Worm (Caenorhabditis elegans): Measurements from ENCODE around the gene T27E4.7.
A peak's percentile ranks its signal among the peaks of the same experiment; 100 is the strongest.

T27E4.7 gene

ce11 chrV:9063134-9063533 is 13.0 kb downstream of the T27E4.7 start:
- no peak for TF ChIP-seq ztf-4 (tag; optimal IDR thresholded peaks at IDR 0.05)
- TF ChIP-seq R02D3.7 (tag; optimal IDR thresholded peaks at IDR 0.05) = no peak
- TF ChIP-seq ceh-82 (tag; optimal IDR thresholded peaks at IDR 0.05) = no peak
- TF ChIP-seq elt-2 (tag; optimal IDR thresholded peaks at IDR 0.05) = no peak
- no peak for TF ChIP-seq nhr-11 (tag; optimal IDR thresholded peaks at IDR 0.05)
- TF ChIP-seq nhr-23 (tag; optimal IDR thresholded peaks at IDR 0.05) = peak; percentile 32
- no peak for TF ChIP-seq jun-1 (tag; optimal IDR thresholded peaks at IDR 0.05)

- TF ChIP-seq ceh-16 (tag; optimal IDR thresholded peaks at IDR 0.05) (no peak), mml-1 (tag; optimal IDR thresholded peaks at IDR 0.05) (no peak), ztf-4 (tag; optimal IDR thresholded peaks at IDR 0.05) (no peak), snpc-4 (tag; optimal IDR thresholded peaks at IDR 0.05) (no peak), R02D3.7 (tag; optimal IDR thresholded peaks at IDR 0.05) (no peak), ZK546.5 (tag; optimal IDR thresholded peaks at IDR 0.05) (no peak), fos-1 (tag; optimal IDR thresholded peaks at IDR 0.05) (no peak), nfya-1 (tag; optimal IDR thresholded peaks at IDR 0.05; ENCODE audit: insufficient read depth) (no peak)
These were observed 13.8 kb downstream of the T27E4.7 start, which contains the start of gene C25E10.12 for ce11 chrV:9062341-9062740. C25E10.12 (minus strand) TSS chrV:9062441.

ce11 chrV:9059468-9059867 is 16.7 kb downstream of the T27E4.7 start, which contains the start of the genes C25E10.16 and C25E10.13:
C25E10.16 (minus strand) TSS chrV:9059568.
C25E10.13 (plus strand) TSS chrV:9059723.
- TF ChIP-seq nhr-237 (tag; optimal IDR thresholded peaks at IDR 0.05) = no peak
- TF ChIP-seq mdl-1 (tag; optimal IDR thresholded peaks at IDR 0.05) = no peak
- TF ChIP-seq nhr-23 (tag; optimal IDR thresholded peaks at IDR 0.05) = no peak
- no peak for TF ChIP-seq ceh-82 (tag; optimal IDR thresholded peaks at IDR 0.05)
- no peak for TF ChIP-seq sea-2 (GFP tag; optimal IDR thresholded peaks at IDR 0.05)
- TF ChIP-seq ama-1 (optimal IDR thresholded peaks at IDR 0.05) = no peak

- TF ChIP-seq egl-5 (tag; optimal IDR thresholded peaks at IDR 0.05) = no peak
- TF ChIP-seq lin-15B (tag; optimal IDR thresholded peaks at IDR 0.05) = no peak
- TF ChIP-seq mdl-1 (tag; optimal IDR thresholded peaks at IDR 0.05) = no peak
- TF ChIP-seq nhr-25 (tag; optimal IDR thresholded peaks at IDR 0.05) = no peak
- no peak for TF ChIP-seq elt-1 (tag; optimal IDR thresholded peaks at IDR 0.05)
- TF ChIP-seq nhr-67 (tag; optimal IDR thresholded peaks at IDR 0.05) = no peak
- TF ChIP-seq ZK546.5 (tag; optimal IDR thresholded peaks at IDR 0.05) = no peak
- TF ChIP-seq eor-1 (tag; optimal IDR thresholded peaks at IDR 0.05) = no peak
- TF ChIP-seq nhr-11 (tag; optimal IDR thresholded peaks at IDR 0.05) = no peak
- no peak for TF ChIP-seq fkh-10 (GFP tag; optimal IDR thresholded peaks at IDR 0.05)
- TF ChIP-seq nhr-23 (tag; optimal IDR thresholded peaks at IDR 0.05) = no peak
- no peak for TF ChIP-seq pha-4 (tag; optimal IDR thresholded peaks at IDR 0.05)
- TF ChIP-seq pqm-1 (tag; optimal IDR thresholded peaks at IDR 0.05) = no peak
These were observed 17.5 kb downstream of the T27E4.7 start, which contains the start of gene C25E10.11 for ce11 chrV:9058627-9059026. C25E10.11 (minus strand) TSS chrV:9058727.

ce11 chrV:9056253-9056652 is 19.9 kb downstream of the T27E4.7 start, which contains the start of gene C25E10.10:
C25E10.10 (minus strand) TSS chrV:9056353.
- TF ChIP-seq ama-1 (optimal IDR thresholded peaks at IDR 0.05) = no peak
- TF ChIP-seq nhr-28 (tag; optimal IDR thresholded peaks at IDR 0.05) = no peak
- TF ChIP-seq ceh-82 (tag; optimal IDR thresholded peaks at IDR 0.05) = no peak
- no peak for TF ChIP-seq nhr-237 (tag; optimal IDR thresholded peaks at IDR 0.05)

- no peak for TF ChIP-seq pha-4 (tag; optimal IDR thresholded peaks at IDR 0.05)
- TF ChIP-seq nhr-11 (tag; optimal IDR thresholded peaks at IDR 0.05) = peak; percentile 47
These were observed 20.5 kb downstream of the T27E4.7 start for ce11 chrV:9055644-9056043.

ce11 chrV:9054771-9055170 is 21.4 kb downstream of the T27E4.7 start, which contains the start of gene swm-1:
swm-1 (minus strand) TSS chrV:9054871.
- TF ChIP-seq nhr-43 (tag; optimal IDR thresholded peaks at IDR 0.05; ENCODE audit: poor library complexity, severe bottlenecking) = no peak

- no peak for TF ChIP-seq nhr-67 (tag; optimal IDR thresholded peaks at IDR 0.05)
- no peak for TF ChIP-seq jun-1 (tag; optimal IDR thresholded peaks at IDR 0.05)
- TF ChIP-seq lsy-12 (tag; optimal IDR thresholded peaks at IDR 0.05) = no peak
- TF ChIP-seq ztf-11 (tag; optimal IDR thresholded peaks at IDR 0.05) = no peak
- no peak for TF ChIP-seq pha-4 (tag; optimal IDR thresholded peaks at IDR 0.05)
- no peak for TF ChIP-seq fkh-2 (tag; optimal IDR thresholded peaks at IDR 0.05)
- no peak for TF ChIP-seq nhr-237 (tag; optimal IDR thresholded peaks at IDR 0.05)
- no peak for TF ChIP-seq nhr-25 (tag; optimal IDR thresholded peaks at IDR 0.05)
- TF ChIP-seq nhr-28 (tag; optimal IDR thresholded peaks at IDR 0.05) = no peak
- no peak for TF ChIP-seq nhr-77 (tag; optimal IDR thresholded peaks at IDR 0.05)
- no peak for TF ChIP-seq nfya-1 (tag; optimal IDR thresholded peaks at IDR 0.05; ENCODE audit: insufficient read depth)
- TF ChIP-seq eor-1 (tag; optimal IDR thresholded peaks at IDR 0.05) = no peak
- TF ChIP-seq hmg-11 (tag; optimal IDR thresholded peaks at IDR 0.05) = no peak
- TF ChIP-seq fos-1 (tag; optimal IDR thresholded peaks at IDR 0.05) = no peak
These were observed 22.2 kb downstream of the T27E4.7 start, which contains the start of gene C25E10.8 for ce11 chrV:9053969-9054368. C25E10.8 (minus strand) TSS chrV:9054069.
